Worm (Caenorhabditis elegans) whole organism, late embryonic: ENCODE data around the gene Y64H9A.2.
A peak's percentile ranks its signal among the peaks of the same experiment; 100 is the strongest.

Experiments
- C08G9.2 ChIP-seq: sonication (generic microtip); optimal IDR thresholded peaks from 2 replicates; lab custom pipeline; 2016; ENCODE audit warnings: mild to moderate bottlenecking, missing genetic modification characterization, moderate library complexity, missing compliant biosample characterization
- C38D4.7 ChIP-seq: fragments of 200-800 bp; sonication (Bioruptor generic); optimal IDR thresholded peaks from 2 replicates; lab custom pipeline; 2018; ENCODE audit warnings: mild to moderate bottlenecking, missing genetic modification characterization, moderate library complexity, missing compliant biosample characterization
- F13H6.1 ChIP-seq: sonication (generic microtip); optimal IDR thresholded peaks from 2 replicates; lab custom pipeline; 2016; ENCODE audit warnings: missing genetic modification characterization, missing compliant biosample characterization
- K02D7.2 ChIP-seq: sonication (generic microtip); optimal IDR thresholded peaks from 2 replicates; lab custom pipeline; 2017; ENCODE audit warnings: mild to moderate bottlenecking, missing genetic modification characterization, missing compliant biosample characterization
- K09A11.1 ChIP-seq: sonication (generic microtip); optimal IDR thresholded peaks from 2 replicates; lab custom pipeline; 2017; ENCODE audit warnings: antibody characterized with exemption, mild to moderate bottlenecking, missing genetic modification characterization, missing compliant biosample characterization; ENCODE audit not compliant: insufficient read depth
- Y22D7AL.16 ChIP-seq: sonication (generic microtip); optimal IDR thresholded peaks from 2 replicates; lab custom pipeline; 2016; ENCODE audit warnings: missing genetic modification characterization, missing compliant biosample characterization
- ahr-1 ChIP-seq: sonication (generic microtip); optimal IDR thresholded peaks from 2 replicates; lab custom pipeline; 2016; ENCODE audit warnings: missing genetic modification characterization, missing compliant biosample characterization
- ama-1 ChIP-seq: fragments of 150-350 bp; optimal IDR thresholded peaks from 2 replicates; lab custom pipeline; 2014
- ceh-18 ChIP-seq: sonication (generic microtip); optimal IDR thresholded peaks from 2 replicates; lab custom pipeline; 2016; ENCODE audit warnings: missing genetic modification characterization, missing compliant biosample characterization
- ceh-19 ChIP-seq: fragments of 200-800 bp; sonication (Bioruptor generic); optimal IDR thresholded peaks from 2 replicates; lab custom pipeline; 2018; ENCODE audit warnings: mild to moderate bottlenecking, missing genetic modification characterization, missing compliant biosample characterization
- ceh-2 ChIP-seq: sonication (generic microtip); optimal IDR thresholded peaks from 2 replicates; lab custom pipeline; 2016; ENCODE audit warnings: missing genotype, missing genetic modification characterization, missing compliant biosample characterization
- ceh-30 ChIP-seq: fragments of 150-350 bp; optimal IDR thresholded peaks from 2 replicates; lab custom pipeline; 2014; ENCODE audit warnings: missing biosample characterization, missing genetic modification characterization
- ceh-45 ChIP-seq: fragments of 200-800 bp; sonication (Bioruptor generic); IDR thresholded peaks from 2 replicates; pipeline ENCODE4 v1.3.6; 2022; ENCODE audit warnings: missing genetic modification reagents, missing genetic modification characterization, missing compliant biosample characterization
- ceh-6 ChIP-seq: fragments of 200-800 bp; sonication (Bioruptor generic); optimal IDR thresholded peaks from 2 replicates; lab custom pipeline; 2018; ENCODE audit warnings: mild to moderate bottlenecking, missing genetic modification characterization, missing compliant biosample characterization
- che-1 ChIP-seq: sonication (generic microtip); optimal IDR thresholded peaks from 2 replicates; lab custom pipeline; 2016; ENCODE audit warnings: mild to moderate bottlenecking, missing genetic modification characterization, missing compliant biosample characterization
- dve-1 ChIP-seq: sonication (generic microtip); optimal IDR thresholded peaks from 2 replicates; lab custom pipeline; 2017; ENCODE audit warnings: antibody characterized with exemption, mild to moderate bottlenecking, missing genetic modification characterization, missing compliant biosample characterization
- ets-4 ChIP-seq: sonication (generic microtip); optimal IDR thresholded peaks from 2 replicates; lab custom pipeline; 2016; ENCODE audit warnings: missing genetic modification characterization, missing compliant biosample characterization
- fax-1 ChIP-seq: sonication (generic microtip); optimal IDR thresholded peaks from 2 replicates; lab custom pipeline; 2016; ENCODE audit warnings: missing genotype, missing genetic modification characterization, missing compliant biosample characterization
- fkh-10 ChIP-seq: fragments of 150-350 bp; optimal IDR thresholded peaks from 2 replicates; lab custom pipeline; 2014; ENCODE audit warnings: missing biosample characterization, missing genetic modification reagents, missing genetic modification characterization
- fkh-6 ChIP-seq: sonication (generic microtip); optimal IDR thresholded peaks from 2 replicates; lab custom pipeline; 2016; ENCODE audit warnings: missing genetic modification characterization, missing compliant biosample characterization
- gmeb-2 ChIP-seq: sonication (generic microtip); optimal IDR thresholded peaks from 2 replicates; lab custom pipeline; 2016; ENCODE audit warnings: missing genetic modification characterization, inconsistent platforms, missing compliant biosample characterization
- hlh-8 ChIP-seq: sonication (generic microtip); optimal IDR thresholded peaks from 2 replicates; lab custom pipeline; 2016; ENCODE audit warnings: missing genotype, missing genetic modification characterization, missing compliant biosample characterization
- lin-11 ChIP-seq: fragments of 200-800 bp; sonication (Bioruptor generic); optimal IDR thresholded peaks from 2 replicates; lab custom pipeline; 2018; ENCODE audit warnings: mild to moderate bottlenecking, missing genetic modification characterization, missing compliant biosample characterization
- mec-3 ChIP-seq: sonication (generic microtip); optimal IDR thresholded peaks from 2 replicates; lab custom pipeline; 2016; ENCODE audit warnings: borderline replicate concordance, missing genetic modification characterization, missing compliant biosample characterization
- nfya-1 ChIP-seq: sonication (generic microtip); optimal IDR thresholded peaks from 2 replicates; lab custom pipeline; 2017; ENCODE audit warnings: missing genetic modification characterization, mild to moderate bottlenecking, missing compliant biosample characterization, antibody characterized with exemption, moderate library complexity
- odd-2 ChIP-seq: sonication (generic microtip); optimal IDR thresholded peaks from 2 replicates; lab custom pipeline; 2017; ENCODE audit warnings: antibody characterized with exemption, mild to moderate bottlenecking, missing genetic modification characterization, missing compliant biosample characterization
- pag-3 ChIP-seq: sonication (generic microtip); optimal IDR thresholded peaks from 2 replicates; lab custom pipeline; 2016; ENCODE audit warnings: missing compliant biosample characterization, missing genetic modification characterization, borderline replicate concordance
- pha-4 ChIP-seq: fragments of 150-350 bp; optimal IDR thresholded peaks from 2 replicates; lab custom pipeline; 2018; ENCODE audit warnings: missing biosample characterization, missing genetic modification reagents, missing genetic modification characterization
- pqm-1 ChIP-seq: sonication (generic microtip); optimal IDR thresholded peaks from 2 replicates; lab custom pipeline; 2016; ENCODE audit warnings: missing genetic modification characterization, missing compliant biosample characterization
- rnt-1 ChIP-seq: sonication (generic microtip); optimal IDR thresholded peaks from 2 replicates; lab custom pipeline; 2016; ENCODE audit warnings: missing genetic modification characterization, missing compliant biosample characterization
- sox-2 ChIP-seq: fragments of 200-800 bp; sonication (Bioruptor generic); IDR thresholded peaks from 2 replicates; pipeline ENCODE4 v1.3.6; 2022; ENCODE audit warnings: missing genetic modification reagents, missing genetic modification characterization, missing compliant biosample characterization
- sox-4 ChIP-seq: sonication (generic microtip); optimal IDR thresholded peaks from 2 replicates; lab custom pipeline; 2017; ENCODE audit warnings: mild to moderate bottlenecking, missing genetic modification characterization, inconsistent platforms, missing compliant biosample characterization
- syd-9 ChIP-seq: sonication (generic microtip); optimal IDR thresholded peaks from 2 replicates; lab custom pipeline; 2016; ENCODE audit warnings: mild to moderate bottlenecking, missing genetic modification characterization, moderate library complexity, missing compliant biosample characterization
- tbx-2 ChIP-seq: sonication (generic microtip); optimal IDR thresholded peaks from 2 replicates; lab custom pipeline; 2016; ENCODE audit warnings: missing genetic modification characterization, missing compliant biosample characterization
- ttx-3 ChIP-seq: sonication (generic microtip); optimal IDR thresholded peaks from 2 replicates; lab custom pipeline; 2016; ENCODE audit warnings: missing genetic modification reagents, missing genetic modification characterization, missing compliant biosample characterization
- unc-3 ChIP-seq, 2 experiments: fragments of 200-800 bp in 1 of 2; sonication (Bioruptor generic) in 1 of 2; sonication (generic microtip) in 1 of 2; conservative IDR thresholded peaks in 1 of 2; optimal IDR thresholded peaks in 1 of 2; 2 replicates each; pipeline versions ENCODE4 v1.3.6 to Lab custom; 2016 to 2022; ENCODE audit warnings: missing compliant biosample characterization in 2 of 2, missing genetic modification characterization in 2 of 2, missing genetic modification reagents in 1 of 2
- unc-42 ChIP-seq: sonication (generic microtip); optimal IDR thresholded peaks from 2 replicates; lab custom pipeline; 2016; ENCODE audit warnings: missing genotype, missing genetic modification characterization, missing compliant biosample characterization
- ztf-16 ChIP-seq: sonication (generic microtip); optimal IDR thresholded peaks from 2 replicates; lab custom pipeline; 2017; ENCODE audit warnings: missing genetic modification characterization, missing compliant biosample characterization

Gene Y64H9A.2

ce11 chrX:5022682-5023081 lies 21.1 kb upstream of the Y64H9A.2 start (continued):
- TF ChIP-seq ceh-2 (peak; percentile 13), unc-3 (GFP tag; conservative IDR thresholded peaks at IDR 0.05; lab: Robert Waterston, UW) (0 out of 2 replicates have a peak, but pooled peaks have one; percentile 25), unc-3 (tag; optimal IDR thresholded peaks at IDR 0.05; lab: Kevin White, UChicago) (peak; percentile 18), K02D7.2 (tag; lab: Kevin White, UChicago) (no peak), hlh-8 (no peak), pha-4 (tag; lab: Kevin White, UChicago) (no peak), lin-11 (tag; lab: Kevin White, UChicago) (peak; percentile 24), F13H6.1 (tag; lab: Kevin White, UChicago) (no peak), ceh-6 (GFP tag; lab: Kevin White, UChicago) (peak; percentile 60)

ce11 chrX:5024300-5024699 lies 19.5 kb upstream of the Y64H9A.2 start, which contains the start of gene ZC449.1:
TSS of gene ZC449.1 (plus strand) at chrX:5024420.
- TF ChIP-seq ztf-16 (tag; lab: Kevin White, UChicago) (no peak), fkh-6 (tag; lab: Kevin White, UChicago) (no peak), ttx-3 (tag; lab: Kevin White, UChicago) (no peak), F13H6.1 (tag; lab: Kevin White, UChicago) (no peak), syd-9 (tag; lab: Kevin White, UChicago) (no peak), hlh-8 (no peak), ceh-30 (no peak), ets-4 (tag; lab: Kevin White, UChicago) (no peak), ceh-18 (no peak), mec-3 (tag; lab: Kevin White, UChicago) (no peak), dve-1 (no peak), gmeb-2 (tag; lab: Kevin White, UChicago) (no peak), K02D7.2 (tag; lab: Kevin White, UChicago) (no peak), pag-3 (tag; lab: Kevin White, UChicago) (no peak), tbx-2 (tag; lab: Kevin White, UChicago) (no peak), Y22D7AL.16 (tag; lab: Kevin White, UChicago) (no peak), ama-1 (no peak), ceh-19 (GFP tag; lab: Kevin White, UChicago) (no peak)

- TF ChIP-seq ceh-45 (GFP tag; lab: Robert Waterston, UW) = no peak
Measured at ce11 chrX:5026461-5026860, 17.3 kb upstream of the Y64H9A.2 start.

- no peak for TF ChIP-seq C38D4.7
- peak; percentile 36 for TF ChIP-seq unc-42 (tag; lab: Kevin White, UChicago)
- no peak for TF ChIP-seq ceh-45 (GFP tag; lab: Robert Waterston, UW)
- no peak for TF ChIP-seq C08G9.2
- no peak for TF ChIP-seq sox-2 (GFP tag; lab: Robert Waterston, UW)
- no peak for TF ChIP-seq nfya-1
- no peak for TF ChIP-seq fkh-6 (tag; lab: Kevin White, UChicago)
- no peak for TF ChIP-seq che-1 (tag; lab: Kevin White, UChicago)
- TF ChIP-seq, all 69 proteins: peak for 1
Measured at ce11 chrX:5027923-5028592, 15.7 kb upstream of the Y64H9A.2 start.

ce11 chrX:5028593-5028955 lies 15.2 kb upstream of the Y64H9A.2 start:
- TF ChIP-seq pqm-1 (tag; lab: Kevin White, UChicago) (no peak), sox-4 (tag; lab: Kevin White, UChicago) (no peak), tbx-2 (tag; lab: Kevin White, UChicago) (no peak), ztf-16 (tag; lab: Kevin White, UChicago) (no peak), fkh-10 (GFP tag; lab: Kevin White, UChicago) (no peak), K09A11.1 (tag; lab: Kevin White, UChicago) (no peak), ttx-3 (tag; lab: Kevin White, UChicago) (no peak), rnt-1 (tag; lab: Kevin White, UChicago) (no peak), K02D7.2 (tag; lab: Kevin White, UChicago) (no peak), ahr-1 (tag; lab: Kevin White, UChicago) (no peak), ceh-19 (GFP tag; lab: Kevin White, UChicago) (no peak), Y22D7AL.16 (tag; lab: Kevin White, UChicago) (no peak), fax-1 (no peak), mec-3 (tag; lab: Kevin White, UChicago) (no peak), ets-4 (tag; lab: Kevin White, UChicago) (no peak), ceh-30 (no peak), odd-2 (tag; lab: Kevin White, UChicago) (no peak), ceh-18 (no peak), sox-2 (GFP tag; lab: Robert Waterston, UW) (no peak)
